Worm (Caenorhabditis elegans): Measurements from ENCODE around the gene R193.1.

Gene R193.1

DNA sequence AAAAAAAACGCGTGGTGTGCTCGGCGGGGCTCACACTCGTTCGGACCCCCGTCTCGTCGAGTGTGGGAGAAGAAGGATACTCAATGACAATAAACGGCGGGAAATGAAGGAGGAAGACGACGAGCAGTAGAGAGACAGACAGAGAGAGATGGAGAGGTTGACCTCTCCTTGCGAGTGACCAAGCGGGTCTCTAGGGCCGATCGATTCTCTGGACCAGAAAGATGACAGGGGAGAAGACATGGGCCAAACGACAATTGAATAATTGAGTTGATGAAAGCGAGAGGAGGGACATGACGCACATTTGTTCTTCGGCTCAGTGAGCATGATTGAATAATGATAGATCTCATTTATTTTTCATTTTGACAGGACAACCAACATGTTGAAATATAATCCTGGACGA, 34.4 kb upstream of the R193.1 start (continued):
- TF ChIP-seq aha-1 (tag), result peak; percentile 20
- TF ChIP-seq mep-1 (tag; optimal IDR thresholded peaks at IDR 0.05), result peak; percentile 4
- peak; percentile 21 for TF ChIP-seq hlh-30 (tag; optimal IDR thresholded peaks at IDR 0.05; ENCODE audit: insufficient read depth)

DNA sequence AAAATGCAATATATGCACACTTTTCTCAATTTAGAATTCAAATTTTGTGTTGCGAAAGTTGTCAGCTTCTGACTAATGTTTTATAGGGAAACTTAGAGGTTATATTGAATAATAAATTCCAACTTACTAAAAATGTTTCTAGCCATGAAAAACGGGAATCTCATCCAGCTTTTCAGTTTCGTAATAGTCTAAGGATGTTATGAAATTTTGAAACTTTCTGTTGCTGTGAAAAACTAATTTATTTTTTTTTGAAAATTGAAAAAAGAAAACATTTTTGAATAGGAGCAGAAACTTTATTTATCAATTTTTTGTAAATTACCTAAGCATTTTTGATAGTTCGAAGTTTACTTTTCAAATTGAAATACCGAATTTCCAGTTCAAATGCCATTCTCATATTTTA, 33.2 kb upstream of the R193.1 start:
- TF ChIP-seq nhr-6 (tag; optimal IDR thresholded peaks at IDR 0.05), result no peak
- no peak for TF ChIP-seq ces-1 (GFP tag; optimal IDR thresholded peaks at IDR 0.05)
- no peak for TF ChIP-seq zfp-2 (tag; optimal IDR thresholded peaks at IDR 0.05)
- TF ChIP-seq nhr-237 (tag; optimal IDR thresholded peaks at IDR 0.05), result no peak
- TF ChIP-seq daf-8 (GFP tag; IDR thresholded peaks at IDR 0.05), result no peak
- TF ChIP-seq sdz-12 (GFP tag; optimal IDR thresholded peaks at IDR 0.05), result no peak
- no peak for TF ChIP-seq pha-4 (GFP tag; IDR thresholded peaks at IDR 0.05)
- TF ChIP-seq pha-4 (tag; optimal IDR thresholded peaks at IDR 0.05), result no peak
- no peak for TF ChIP-seq egl-27 (tag; optimal IDR thresholded peaks at IDR 0.05)
- no peak for TF ChIP-seq nhr-41 (GFP tag; IDR thresholded peaks at IDR 0.05)
- TF ChIP-seq R02D3.7 (tag; optimal IDR thresholded peaks at IDR 0.05), result no peak
- TF ChIP-seq spr-1 (tag; optimal IDR thresholded peaks at IDR 0.05), result no peak
- TF ChIP-seq fkh-10 (GFP tag; optimal IDR thresholded peaks at IDR 0.05), result no peak
- TF ChIP-seq daf-16 (GFP tag; optimal IDR thresholded peaks at IDR 0.05), result no peak
- no peak for TF ChIP-seq daf-16 (tag; optimal IDR thresholded peaks at IDR 0.05)
- TF ChIP-seq nhr-25 (tag; optimal IDR thresholded peaks at IDR 0.05; ENCODE audit: borderline replicate concordance, insufficient read depth), result no peak
- no peak for TF ChIP-seq F44E2.7 (GFP tag; IDR thresholded peaks at IDR 0.05)
- no peak for TF ChIP-seq nhr-111 (GFP tag; optimal IDR thresholded peaks at IDR 0.05)
- no peak for TF ChIP-seq ztf-7 (tag; optimal IDR thresholded peaks at IDR 0.05)

- TF ChIP-seq hlh-30 (tag; optimal IDR thresholded peaks at IDR 0.05; ENCODE audit: insufficient read depth) (peak; percentile 85), arid-1 (GFP tag; conservative IDR thresholded peaks at IDR 0.05) (no peak), tag-97 (GFP tag; IDR thresholded peaks at IDR 0.05) (no peak), nhr-28 (tag; optimal IDR thresholded peaks at IDR 0.05) (peak; percentile 31), mep-1 (tag; optimal IDR thresholded peaks at IDR 0.05) (peak; percentile 20), hlh-11 (tag; optimal IDR thresholded peaks at IDR 0.05) (peak; percentile 1), nhr-111 (GFP tag; optimal IDR thresholded peaks at IDR 0.05) (no peak), mdl-1 (tag; optimal IDR thresholded peaks at IDR 0.05) (no peak), nhr-76 (tag; optimal IDR thresholded peaks at IDR 0.05) (no peak), lsy-2 (tag; optimal IDR thresholded peaks at IDR 0.05) (peak in 1 of 2 experiments; percentile 3), unc-62 (GFP tag; optimal IDR thresholded peaks at IDR 0.05 in 1 of 2) (peak in 1 of 2 experiments; percentile 100), unc-62 (tag; optimal IDR thresholded peaks at IDR 0.05) (no peak), T26A8.4 (GFP tag; IDR thresholded peaks at IDR 0.05) (no peak), spr-1 (tag; optimal IDR thresholded peaks at IDR 0.05) (no peak), mxl-3 (GFP tag; optimal IDR thresholded peaks at IDR 0.05) (peak; percentile 6), nhr-11 (tag; optimal IDR thresholded peaks at IDR 0.05) (peak; percentile 47)
These were observed 32.5 kb upstream of the R193.1 start for ce11 chrX:1122198-1122597.

- TF ChIP-seq gei-8 (GFP tag; optimal IDR thresholded peaks at IDR 0.05), result no peak
- no peak for TF ChIP-seq F10B5.3 (tag; optimal IDR thresholded peaks at IDR 0.05)
- no peak for TF ChIP-seq lin-29 (GFP tag; IDR thresholded peaks at IDR 0.05)
- TF ChIP-seq nhr-48 (tag; optimal IDR thresholded peaks at IDR 0.05), result no peak
- TF ChIP-seq daf-16 (GFP tag; optimal IDR thresholded peaks at IDR 0.05), result no peak
- no peak for TF ChIP-seq daf-16 (tag; optimal IDR thresholded peaks at IDR 0.05)
- no peak for TF ChIP-seq aly-2 (tag; optimal IDR thresholded peaks at IDR 0.05)
- TF ChIP-seq nhr-28 (tag; optimal IDR thresholded peaks at IDR 0.05), result no peak
- TF ChIP-seq skn-1 (tag; optimal IDR thresholded peaks at IDR 0.05), result no peak
- TF ChIP-seq unc-62 (GFP tag; optimal IDR thresholded peaks at IDR 0.05 in 1 of 2), result no peak
- TF ChIP-seq unc-62 (tag; optimal IDR thresholded peaks at IDR 0.05), result no peak
- no peak for TF ChIP-seq ZK337.2 (GFP tag; IDR thresholded peaks at IDR 0.05)
- TF ChIP-seq unc-130 (GFP tag; optimal IDR thresholded peaks at IDR 0.05), result no peak
- TF ChIP-seq rbr-2 (tag; optimal IDR thresholded peaks at IDR 0.05), result no peak
- no peak for TF ChIP-seq mxl-3 (GFP tag; optimal IDR thresholded peaks at IDR 0.05)
- no peak for TF ChIP-seq F37D6.2 (tag; optimal IDR thresholded peaks at IDR 0.05)
- TF ChIP-seq T26A8.4 (GFP tag; IDR thresholded peaks at IDR 0.05), result no peak
- TF ChIP-seq tag-97 (GFP tag; IDR thresholded peaks at IDR 0.05), result no peak
- TF ChIP-seq lir-3 (tag; optimal IDR thresholded peaks at IDR 0.05), result no peak
These were observed 31.3 kb upstream of the R193.1 start for ce11 chrX:1123471-1123870.

All from whole organism, L4 larva.